Fruit fly (Drosophila melanogaster) ovary, adult (tissue): ENCODE measurements around the gene CG1092.

ENCODE experiments used
- CG17801 ChIP-seq: fragments of 200-800 bp; optimal IDR thresholded peaks from 2 replicates; lab custom pipeline; 2019; ENCODE audit warnings: missing biosample characterization, mild to moderate bottlenecking, missing genetic modification characterization, moderate library complexity; ENCODE audit not compliant: partially characterized antibody

Gene CG1092

DNA sequence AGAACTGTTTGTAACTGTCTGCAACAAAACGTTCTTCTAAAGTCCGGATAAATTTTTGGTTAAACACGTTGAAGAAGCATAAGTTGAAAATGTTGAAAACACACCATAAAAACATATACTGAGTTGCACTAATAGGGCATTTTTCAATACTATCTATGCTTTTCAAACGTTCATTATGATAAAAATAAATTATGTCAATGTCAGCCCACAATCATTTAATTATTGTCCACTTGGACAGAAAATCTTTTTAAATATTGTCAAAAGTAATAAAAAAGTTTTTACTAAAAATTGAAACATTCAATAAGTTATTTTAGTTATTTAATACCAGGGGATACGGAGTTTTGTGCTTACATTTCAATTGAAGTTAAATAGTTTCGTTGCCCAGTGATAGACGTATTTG lies at the start of gene CG1092:
CG1092 (plus strand) TSS at position 301 of the 400 bp plus-strand sequence.
- no peak for TF ChIP-seq CG17801 (GFP tag; lab: Kevin White, UChicago)

DNA sequence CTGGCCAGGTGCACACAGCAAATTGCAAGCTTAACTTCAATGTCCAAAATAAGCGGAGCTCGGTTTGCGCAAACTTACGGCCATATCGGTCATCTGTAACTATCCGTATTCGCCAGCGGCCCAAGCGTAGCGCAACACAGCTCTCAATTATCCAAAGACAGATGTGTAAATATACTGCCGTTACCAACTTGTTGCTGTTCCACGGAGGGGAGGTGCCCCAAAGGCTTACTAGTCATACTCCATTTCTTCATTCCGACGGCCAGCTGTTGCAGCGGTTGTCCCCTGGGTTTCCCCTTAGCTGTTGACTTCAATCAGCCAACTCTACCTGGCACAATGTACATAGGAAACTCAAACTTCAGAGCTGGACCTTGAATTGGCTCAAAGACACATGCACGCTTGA lies 46.5 kb upstream of the CG1092 start, which contains the start of gene CG31516:
CG31516 (minus strand) TSS at position 101 of the 400 bp plus-strand sequence.
- no peak for TF ChIP-seq CG17801 (GFP tag; lab: Kevin White, UChicago)

DNA sequence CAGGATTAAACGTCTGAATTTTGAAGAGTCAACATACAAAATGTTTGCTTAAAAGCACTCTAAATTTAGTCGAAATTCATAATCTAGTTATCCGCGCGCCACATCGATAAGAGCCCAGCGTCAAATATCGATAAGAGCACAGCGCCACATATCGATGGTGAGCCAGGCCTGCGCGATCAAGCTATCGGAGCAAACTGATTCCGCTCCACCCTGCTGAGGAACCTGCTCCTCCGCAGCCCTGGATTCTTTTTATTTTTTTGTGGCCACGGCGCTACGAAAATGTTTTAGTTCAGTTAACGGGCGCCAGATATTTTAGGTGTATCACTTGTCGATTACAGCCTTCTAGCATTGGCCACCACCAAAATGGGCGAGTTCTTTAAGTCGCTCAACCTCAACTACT lies 45.8 kb upstream of the CG1092 start:
- TF ChIP-seq CG17801 (GFP tag; lab: Kevin White, UChicago), result peak; percentile 63

DNA sequence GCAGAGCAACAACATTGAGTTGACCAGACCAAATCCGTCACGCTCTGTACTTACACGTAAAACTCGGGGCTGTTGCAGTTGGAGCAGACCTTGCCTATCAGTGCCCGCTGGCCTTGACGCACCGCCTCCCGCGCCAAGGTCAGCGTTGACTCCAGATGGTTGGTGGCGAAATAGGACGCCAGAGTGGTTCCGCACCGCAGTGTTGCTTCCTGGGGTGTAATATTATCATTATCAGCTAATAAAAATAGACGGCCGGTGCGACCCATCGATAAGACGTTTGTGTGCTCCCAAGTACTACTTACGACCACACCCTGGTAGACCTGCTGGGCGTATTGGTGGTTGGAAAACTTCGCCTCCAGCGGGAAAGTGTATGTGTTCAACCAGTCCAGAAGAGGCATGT lies 38.1 kb upstream of the CG1092 start:
- no peak for TF ChIP-seq CG17801 (GFP tag; lab: Kevin White, UChicago)

DNA sequence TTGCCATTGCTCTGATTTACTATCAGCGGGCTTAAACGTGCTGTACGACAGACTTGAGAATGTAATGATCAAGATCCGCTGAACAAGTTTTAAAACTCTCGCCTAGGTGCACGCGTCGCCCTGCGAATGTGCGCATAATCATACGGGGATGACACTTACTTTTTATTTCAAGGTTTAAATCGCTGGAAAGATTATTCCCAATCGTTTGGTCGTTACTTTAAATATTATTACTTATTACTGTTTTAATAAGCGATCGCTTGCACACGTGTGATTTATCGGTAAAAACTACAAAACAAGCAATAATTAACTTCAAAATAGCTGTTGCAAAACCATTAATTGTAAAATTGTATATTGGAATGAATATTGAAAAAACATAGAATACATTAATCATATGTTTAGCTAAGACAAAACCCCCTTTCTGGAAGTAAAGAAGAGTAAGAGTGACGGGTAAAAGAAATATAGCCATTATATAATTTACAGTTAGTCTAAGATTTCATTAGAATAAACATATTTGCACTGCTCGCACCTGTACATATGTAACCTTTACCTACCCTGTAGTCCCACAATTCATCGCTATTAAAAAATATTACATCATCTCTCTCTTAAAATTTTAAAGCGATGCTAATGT lies 37.3 kb upstream of the CG1092 start, which contains the start of gene DhpD:
DhpD (minus strand) TSS at position 102 of the 628 bp plus-strand sequence.
- TF ChIP-seq CG17801 (GFP tag; lab: Kevin White, UChicago), result peak; percentile 86

DNA sequence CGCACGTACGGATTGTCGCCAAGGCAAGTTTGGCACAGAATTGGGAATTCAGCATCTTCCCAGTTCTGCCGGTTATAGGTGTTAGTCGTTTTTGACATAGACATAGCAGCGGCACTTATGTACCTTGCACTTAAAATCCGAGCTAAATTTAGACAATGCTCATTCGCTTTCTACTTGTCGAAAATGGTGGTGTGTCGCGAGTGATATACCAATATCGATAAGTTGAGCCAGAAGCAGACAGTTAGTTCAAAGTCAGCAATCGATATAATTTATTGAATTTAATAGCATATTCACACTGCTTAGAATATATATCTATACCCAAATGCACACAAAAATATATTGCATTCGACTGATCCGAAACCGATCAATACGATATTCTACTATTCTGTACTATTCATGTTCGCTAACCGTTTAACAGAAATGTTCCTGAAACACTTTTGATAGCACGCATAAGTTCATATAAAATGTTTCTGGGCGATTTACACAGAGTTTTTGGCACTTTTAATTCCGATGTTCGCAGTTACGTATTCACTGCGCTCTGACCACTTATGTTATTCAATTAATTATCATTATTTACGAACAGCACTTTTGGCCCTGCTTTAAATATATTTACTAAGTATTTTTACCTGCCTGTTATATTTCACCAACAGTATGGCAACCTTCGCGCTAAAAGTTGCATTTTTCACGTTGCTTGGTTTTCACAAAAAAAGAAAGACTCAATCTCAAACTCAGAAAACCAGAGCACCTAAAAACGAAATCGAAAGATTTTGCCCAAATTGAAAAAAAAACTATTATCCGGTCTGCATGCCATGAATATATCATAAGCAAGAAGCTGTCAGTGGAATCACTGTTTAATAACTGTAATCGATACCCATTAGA lies 34.2 kb upstream of the CG1092 start, which contains the start of gene CG14641:
CG14641 (minus strand) TSS at position 204 of the 879 bp plus-strand sequence.
- no peak for TF ChIP-seq CG17801 (GFP tag; lab: Kevin White, UChicago)

DNA sequence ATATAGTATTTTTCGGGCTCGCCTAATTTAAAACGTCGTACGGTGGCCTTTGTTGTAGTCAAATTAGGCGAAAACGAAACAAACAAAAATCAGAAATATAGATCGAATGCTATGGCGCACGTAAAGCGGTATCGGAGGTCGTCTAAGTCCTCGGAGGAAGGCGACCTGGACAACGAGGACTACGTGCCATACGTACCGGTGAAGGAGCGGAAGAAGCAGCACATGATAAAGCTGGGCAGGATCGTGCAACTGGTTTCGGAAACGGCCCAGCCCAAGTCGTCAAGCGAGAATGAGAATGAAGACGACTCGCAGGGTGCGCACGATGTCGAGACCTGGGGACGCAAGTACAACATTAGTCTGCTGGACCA lies 33.6 kb upstream of the CG1092 start, which contains the start of gene abs:
abs (plus strand) TSS at position 30 of the 368 bp plus-strand sequence.
- TF ChIP-seq CG17801 (GFP tag; lab: Kevin White, UChicago), result no peak

DNA sequence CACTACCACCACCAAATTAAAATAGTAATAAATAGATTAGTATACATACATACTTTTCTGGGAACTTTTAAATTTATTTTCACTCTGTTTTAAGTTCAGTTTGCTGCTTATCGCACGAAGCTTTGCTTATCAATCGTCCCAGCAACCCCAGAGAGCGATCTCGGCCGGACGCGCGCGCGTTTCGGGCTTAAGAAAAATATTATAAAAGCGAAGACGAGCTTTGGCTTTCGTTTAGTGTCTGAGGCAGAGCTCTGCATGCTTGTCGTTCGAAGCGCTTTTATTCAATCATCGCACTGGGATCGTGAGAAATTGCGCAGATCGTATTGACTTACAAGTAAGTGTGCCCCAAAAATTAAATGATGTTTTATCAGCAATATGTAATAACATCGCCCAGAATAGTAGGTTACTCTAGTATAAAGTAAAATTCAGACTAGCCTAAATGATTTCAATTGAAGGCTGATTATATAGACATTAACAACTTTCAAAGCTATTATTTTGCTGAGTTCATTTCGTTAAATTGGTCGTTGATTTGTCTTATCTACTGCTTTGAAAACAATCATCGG lies 31.5 kb upstream of the CG1092 start, which contains the start of gene Gel:
Gel (plus strand) TSS at position 227 of the 563 bp plus-strand sequence.
- no peak for TF ChIP-seq CG17801 (GFP tag; lab: Kevin White, UChicago)

DNA sequence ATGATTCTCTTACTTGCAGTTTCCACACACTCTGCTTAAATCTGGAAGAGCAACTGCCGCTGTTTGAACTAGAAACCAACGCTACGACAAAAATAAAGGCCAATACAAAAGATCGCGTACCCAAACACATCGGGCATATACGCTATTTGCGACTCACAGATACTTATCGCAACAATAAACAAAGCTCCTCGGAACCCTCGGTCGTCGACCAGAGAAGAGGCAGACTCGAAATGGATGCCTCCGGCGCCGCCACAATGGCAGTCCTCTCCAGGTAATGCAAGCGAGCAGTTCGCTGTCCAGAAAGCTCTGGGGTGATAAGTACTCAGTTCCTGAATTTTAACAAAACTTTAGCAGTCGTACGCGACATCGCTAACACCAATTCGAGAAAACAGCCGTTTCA lies 30.0 kb upstream of the CG1092 start:
- TF ChIP-seq CG17801 (GFP tag; lab: Kevin White, UChicago), result no peak

DNA sequence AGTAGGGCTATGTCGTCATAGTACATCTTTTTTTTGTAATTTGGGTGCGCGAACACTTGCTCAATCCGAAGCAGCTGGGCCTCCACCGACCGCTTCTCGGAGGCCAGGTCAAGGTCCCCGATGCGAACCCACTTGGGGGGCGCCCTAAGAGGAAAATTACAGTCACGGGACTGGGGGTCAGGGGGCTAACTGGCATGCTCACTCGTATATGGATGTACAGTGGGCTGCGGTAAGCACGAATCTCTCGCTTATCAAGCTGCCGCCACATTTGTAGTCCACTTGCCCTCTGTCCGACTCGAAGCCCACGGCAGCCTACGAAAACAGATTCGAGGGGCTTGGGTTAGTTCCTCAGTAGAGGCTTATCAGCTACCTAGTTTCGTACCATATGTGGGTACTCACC lies 24.8 kb upstream of the CG1092 start:
- no peak for TF ChIP-seq CG17801 (GFP tag; lab: Kevin White, UChicago)

DNA sequence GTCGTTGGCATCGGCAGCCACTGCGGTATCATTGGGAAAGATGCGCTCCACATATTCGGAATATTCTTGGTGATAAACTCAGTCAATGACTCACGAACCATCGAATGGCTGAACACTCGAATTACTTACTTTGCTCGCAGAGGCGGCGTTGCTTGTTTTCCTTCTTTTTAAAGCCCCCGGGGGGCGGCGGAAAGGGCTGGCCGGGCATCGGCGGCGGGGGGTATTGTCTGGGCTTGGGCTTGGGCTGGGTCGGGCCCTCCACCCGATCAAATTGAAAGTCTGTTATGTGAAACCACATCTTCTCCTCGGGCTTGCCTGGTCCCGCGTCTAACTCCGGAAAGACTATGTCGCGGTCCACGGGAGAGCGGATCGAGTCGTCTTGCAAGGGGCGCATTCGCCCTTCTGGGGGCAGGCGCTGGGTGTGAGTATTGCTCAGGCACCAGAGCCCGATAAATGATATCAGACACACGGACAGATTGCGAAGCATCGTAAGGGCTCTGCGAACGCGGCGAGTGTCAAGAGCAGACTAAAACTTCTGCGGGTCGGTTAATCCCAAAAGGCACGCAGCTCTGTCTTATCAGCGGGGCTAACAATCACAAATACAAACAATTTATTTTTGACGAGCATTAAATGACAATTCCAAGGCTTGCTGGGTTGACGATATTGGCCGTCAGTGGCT lies 24.2 kb upstream of the CG1092 start, which contains the start of gene CG14642:
CG14642 (minus strand) TSS at position 509 of the 679 bp plus-strand sequence.
- no peak for TF ChIP-seq CG17801 (GFP tag; lab: Kevin White, UChicago)

DNA sequence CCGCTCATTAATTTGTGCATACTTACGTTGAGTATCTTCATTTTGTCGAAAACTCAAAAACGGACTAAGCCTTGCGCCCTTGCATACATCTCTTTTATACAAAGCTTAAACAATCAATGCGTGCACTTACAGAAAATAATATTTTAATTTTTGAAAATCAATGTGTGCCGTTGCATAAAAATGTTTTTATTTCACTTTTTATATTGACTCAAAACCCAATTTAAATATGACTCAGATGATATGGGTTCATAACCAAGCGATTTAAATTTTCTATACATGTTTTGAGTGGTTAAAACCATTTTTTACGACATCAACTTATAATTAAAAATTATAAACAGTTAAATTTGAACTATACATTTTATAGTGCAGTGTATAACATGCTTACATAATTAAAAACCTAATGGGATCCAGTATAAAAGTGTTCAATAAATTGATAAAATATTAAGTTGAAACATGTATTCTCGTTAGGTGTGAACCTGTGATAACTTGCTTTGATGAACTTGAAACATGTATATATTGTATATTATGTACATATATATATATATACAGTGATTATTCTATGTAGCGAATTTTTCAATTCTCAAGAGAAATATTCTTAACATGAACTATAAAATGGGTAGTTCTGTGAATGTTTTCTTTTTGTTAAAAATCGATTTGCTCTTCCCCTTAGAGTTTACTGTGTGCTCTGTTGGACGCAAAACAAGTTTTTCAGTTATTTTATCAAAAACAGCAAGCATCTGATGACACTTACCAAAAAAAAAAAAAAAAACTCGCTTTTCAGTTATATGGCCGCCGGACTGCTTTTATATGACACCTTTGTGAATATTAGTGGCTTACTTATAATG lies 23.3 kb upstream of the CG1092 start, which contains the start of gene CG34305:
CG34305 (minus strand) TSS at position 51 of the 845 bp plus-strand sequence.
- TF ChIP-seq CG17801 (GFP tag; lab: Kevin White, UChicago), result no peak

DNA sequence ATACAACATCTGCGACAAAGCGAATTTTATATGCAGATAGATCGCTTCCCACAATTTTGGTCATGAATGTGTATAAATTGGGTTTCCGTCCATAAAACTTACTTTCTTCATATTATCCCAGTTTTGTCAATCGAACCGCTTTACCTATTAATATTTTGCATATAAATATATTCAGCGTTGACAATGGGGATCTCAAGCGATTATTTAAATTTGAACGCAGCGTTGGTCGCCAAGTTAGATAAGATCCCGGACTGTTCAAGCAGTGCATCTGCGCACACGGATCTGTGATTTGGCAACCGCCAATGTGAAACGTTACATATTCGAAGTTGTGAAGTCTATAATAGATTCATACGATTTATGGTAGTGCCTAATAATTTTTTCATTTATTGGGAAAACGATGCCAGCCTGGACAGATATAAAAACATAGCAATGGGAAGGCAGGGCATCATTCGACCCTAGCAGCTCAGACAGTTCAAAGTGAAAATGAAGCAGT lies 19.9 kb upstream of the CG1092 start, which contains the start of gene TwdlF:
TwdlF (plus strand) TSS at position 443 of the 493 bp plus-strand sequence.
- TF ChIP-seq CG17801 (GFP tag; lab: Kevin White, UChicago), result no peak
